Fruit fly (Drosophila melanogaster) whole organism, embryonic: ENCODE measurements around the gene CG4462.

ENCODE experiments used
- Adf1 ChIP-seq: fragments of 200-800 bp; sonication (Bioruptor generic); IDR thresholded peaks from 2 replicates; pipeline ENCODE4 v1.3.6; 2022; ENCODE audit warnings: missing biosample characterization, missing genetic modification characterization
- B-H2 ChIP-seq: fragments of 200-800 bp; sonication (Bioruptor generic); optimal IDR thresholded peaks from 2 replicates; lab custom pipeline; 2018; ENCODE audit warnings: missing biosample characterization, mild to moderate bottlenecking, missing genetic modification characterization
- Blimp-1 ChIP-seq: fragments of 200-800 bp; sonication (Bioruptor generic); optimal IDR thresholded peaks from 3 replicates; lab custom pipeline; 2018; ENCODE audit warnings: missing biosample characterization, missing genetic modification characterization, mild to moderate bottlenecking, moderate library complexity, missing genetic modification reagents
- CG10209 ChIP-seq: fragments of 200-800 bp; sonication (Bioruptor generic); optimal IDR thresholded peaks from 3 replicates; lab custom pipeline; 2017; ENCODE audit warnings: missing biosample characterization, mild to moderate bottlenecking, missing genetic modification characterization, missing genetic modification reagents
- CG10267 ChIP-seq: fragments of 200-800 bp; sonication (Bioruptor generic); optimal IDR thresholded peaks from 2 replicates; lab custom pipeline; 2018; ENCODE audit warnings: missing biosample characterization, mild to moderate bottlenecking, missing genetic modification characterization, moderate library complexity
- CG10979 ChIP-seq: fragments of 200-800 bp; sonication (Bioruptor generic); optimal IDR thresholded peaks from 2 replicates; lab custom pipeline; 2018; ENCODE audit warnings: missing biosample characterization, mild to moderate bottlenecking, missing genetic modification characterization, moderate library complexity
- CG11085 ChIP-seq: fragments of 200-800 bp; sonication (Bioruptor generic); IDR thresholded peaks from 2 replicates; pipeline ENCODE4 v1.3.6; 2022; ENCODE audit warnings: missing biosample characterization, missing genetic modification characterization
- CG11398 ChIP-seq: fragments of 200-800 bp; sonication (Bioruptor generic); optimal IDR thresholded peaks from 2 replicates; lab custom pipeline; 2016; ENCODE audit warnings: missing biosample characterization, missing genetic modification characterization
- CG11456 ChIP-seq: fragments of 200-800 bp; sonication (Bioruptor generic); IDR thresholded peaks from 3 replicates; pipeline ENCODE4 v1.3.6; 2022; ENCODE audit warnings: missing biosample characterization, missing genetic modification characterization
- CG13287 ChIP-seq: fragments of 200-800 bp; sonication (Bioruptor generic); IDR thresholded peaks from 2 replicates; pipeline ENCODE4 v1.3.6; 2022; ENCODE audit warnings: missing biosample characterization, missing genetic modification characterization; ENCODE audit not compliant: partially characterized antibody
- CG15269 ChIP-seq: fragments of 200-800 bp; sonication (Bioruptor generic); optimal IDR thresholded peaks from 2 replicates; lab custom pipeline; 2018; ENCODE audit warnings: missing biosample characterization, mild to moderate bottlenecking, missing genetic modification characterization, moderate library complexity
- CG15514 ChIP-seq: fragments of 200-800 bp; sonication (Bioruptor generic); optimal IDR thresholded peaks from 3 replicates; lab custom pipeline; 2017; ENCODE audit warnings: missing biosample characterization, missing genetic modification characterization, mild to moderate bottlenecking, moderate library complexity, missing genetic modification reagents
- CG2712 ChIP-seq: fragments of 200-800 bp; optimal IDR thresholded peaks from 3 replicates; lab custom pipeline; 2019; ENCODE audit warnings: missing biosample characterization, mild to moderate bottlenecking, missing genetic modification characterization, moderate library complexity
- CG31224 ChIP-seq: fragments of 200-800 bp; sonication (Bioruptor generic); IDR thresholded peaks from 2 replicates; pipeline ENCODE4 v1.3.6; 2022; ENCODE audit warnings: missing biosample characterization, missing genetic modification characterization
- CG31365 ChIP-seq: fragments of 200-800 bp; sonication (Bioruptor generic); optimal IDR thresholded peaks from 2 replicates; lab custom pipeline; 2018; ENCODE audit warnings: missing biosample characterization, mild to moderate bottlenecking, missing genetic modification characterization
- CG31441 ChIP-seq: fragments of 200-800 bp; sonication (Bioruptor generic); IDR thresholded peaks from 2 replicates; pipeline ENCODE4 v1.3.6; 2022; ENCODE audit warnings: missing biosample characterization, missing genetic modification characterization
- CG32532 ChIP-seq: fragments of 200-800 bp; sonication (Bioruptor generic); IDR thresholded peaks from 2 replicates; pipeline ENCODE4 v1.3.6; 2022; ENCODE audit warnings: missing biosample characterization, missing genetic modification characterization
- CG34376 ChIP-seq: fragments of 200-800 bp; sonication (Bioruptor generic); optimal IDR thresholded peaks from 2 replicates; lab custom pipeline; 2018; ENCODE audit warnings: missing biosample characterization, mild to moderate bottlenecking, missing genetic modification characterization
- CG7372 ChIP-seq: fragments of 200-800 bp; sonication (Bioruptor generic); IDR thresholded peaks from 2 replicates; pipeline ENCODE4 v1.3.6; 2022; ENCODE audit warnings: missing biosample characterization, missing genetic modification characterization
- CG8089 ChIP-seq: fragments of 200-800 bp; sonication (Bioruptor generic); optimal IDR thresholded peaks from 3 replicates; lab custom pipeline; 2016; ENCODE audit warnings: missing biosample characterization, missing genetic modification characterization
- CG8290 ChIP-seq, 3 experiments: fragments of 200-800 bp; sonication (Bioruptor generic); optimal IDR thresholded peaks; 2 replicates each; lab custom pipeline; 2016 to 2019; ENCODE audit warnings: missing biosample characterization in 3 of 3, missing genetic modification characterization in 3 of 3, mild to moderate bottlenecking in 2 of 3, moderate library complexity in 1 of 3
- CG8359 ChIP-seq: fragments of 200-800 bp; sonication (Bioruptor generic); optimal IDR thresholded peaks from 2 replicates; lab custom pipeline; 2017; ENCODE audit warnings: missing biosample characterization, mild to moderate bottlenecking, missing genetic modification characterization, borderline replicate concordance
- CG8765 ChIP-seq: fragments of 200-800 bp; sonication (Bioruptor generic); IDR thresholded peaks from 2 replicates; pipeline ENCODE4 v1.3.6; 2022; ENCODE audit warnings: missing biosample characterization, missing genetic modification characterization
- CoRest ChIP-seq: fragments of 200-800 bp; sonication (Bioruptor generic); optimal IDR thresholded peaks from 3 replicates; lab custom pipeline; 2018; ENCODE audit warnings: missing biosample characterization, mild to moderate bottlenecking, missing genetic modification characterization, moderate library complexity
- D19B ChIP-seq: fragments of 200-800 bp; sonication (Bioruptor generic); optimal IDR thresholded peaks from 2 replicates; lab custom pipeline; 2017; ENCODE audit warnings: missing biosample characterization, mild to moderate bottlenecking, missing genetic modification characterization
- Dbx ChIP-seq: fragments of 200-800 bp; sonication (Bioruptor generic); IDR thresholded peaks from 3 replicates; pipeline ENCODE4 v1.3.6; 2022; ENCODE audit warnings: missing biosample characterization, missing genetic modification characterization
- Fer1 ChIP-seq: fragments of 200-800 bp; sonication (Bioruptor generic); optimal IDR thresholded peaks from 2 replicates; lab custom pipeline; 2017; ENCODE audit warnings: missing biosample characterization, mild to moderate bottlenecking, missing genetic modification characterization
- HHEX ChIP-seq: fragments of 200-800 bp; sonication (Bioruptor generic); optimal IDR thresholded peaks from 3 replicates; lab custom pipeline; 2017; ENCODE audit warnings: missing biosample characterization, mild to moderate bottlenecking, missing genetic modification characterization, missing genetic modification reagents
- Hr78 ChIP-seq, 2 experiments: fragments of 200-800 bp in 1 of 2; fragments of >200 bp in 1 of 2; sonication (Bioruptor generic) in 1 of 2; optimal IDR thresholded peaks; 2 replicates each; lab custom pipeline; 2017 to 2019; ENCODE audit warnings: missing biosample characterization in 2 of 2, missing genetic modification characterization in 2 of 2, mild to moderate bottlenecking in 1 of 2, moderate library complexity in 1 of 2
- NFAT ChIP-seq: fragments of 200-800 bp; sonication (Bioruptor generic); IDR thresholded peaks from 2 replicates; pipeline ENCODE4 v1.3.6; 2022; ENCODE audit warnings: missing biosample characterization, missing genetic modification characterization
- Sox102F ChIP-seq: fragments of 200-800 bp; sonication (Bioruptor generic); optimal IDR thresholded peaks from 2 replicates; lab custom pipeline; 2018; ENCODE audit warnings: missing biosample characterization, mild to moderate bottlenecking, missing genetic modification characterization, moderate library complexity
- Sry-β ChIP-seq: fragments of 200-800 bp; sonication (Bioruptor generic); optimal IDR thresholded peaks from 2 replicates; lab custom pipeline; 2018; ENCODE audit warnings: missing biosample characterization, mild to moderate bottlenecking, missing genetic modification characterization, moderate library complexity
- Taf1 ChIP-seq: fragments of 200-800 bp; sonication (Bioruptor generic); IDR thresholded peaks from 2 replicates; pipeline ENCODE4 v1.3.6; 2022; ENCODE audit warnings: missing biosample characterization, missing genetic modification characterization
- ase ChIP-seq: fragments of 200-800 bp; sonication (Bioruptor generic); IDR thresholded peaks from 3 replicates; pipeline ENCODE4 v1.3.6; 2022; ENCODE audit warnings: missing biosample characterization, missing genetic modification characterization
- dpn ChIP-seq, 2 experiments: fragments of 200-800 bp; sonication (Bioruptor generic); optimal IDR thresholded peaks; 3 replicates each; lab custom pipeline; 2016; ENCODE audit warnings: missing biosample characterization in 2 of 2, missing genetic modification characterization in 2 of 2
- emc ChIP-seq: fragments of 200-800 bp; sonication (Bioruptor generic); optimal IDR thresholded peaks from 2 replicates; lab custom pipeline; 2016; ENCODE audit warnings: missing biosample characterization, missing genetic modification characterization
- gce ChIP-seq: fragments of 200-800 bp; sonication (Bioruptor generic); IDR thresholded peaks from 3 replicates; pipeline ENCODE4 v1.3.6; 2022; ENCODE audit warnings: missing biosample characterization, missing genetic modification characterization
- grau ChIP-seq: fragments of 200-800 bp; optimal IDR thresholded peaks from 3 replicates; lab custom pipeline; 2019; ENCODE audit warnings: missing biosample characterization, mild to moderate bottlenecking, missing genetic modification characterization, moderate library complexity
- hbn ChIP-seq: fragments of 200-800 bp; sonication (Bioruptor generic); IDR thresholded peaks from 2 replicates; pipeline ENCODE4 v1.3.6; 2022; ENCODE audit warnings: missing biosample characterization, missing genetic modification characterization; ENCODE audit not compliant: partially characterized antibody
- ind ChIP-seq: fragments of 200-800 bp; sonication (Bioruptor generic); optimal IDR thresholded peaks from 3 replicates; lab custom pipeline; 2016; ENCODE audit warnings: missing biosample characterization, missing genetic modification characterization
- maf-S ChIP-seq: fragments of 200-800 bp; sonication (Bioruptor generic); optimal IDR thresholded peaks from 2 replicates; lab custom pipeline; 2016; ENCODE audit warnings: missing biosample characterization, missing genetic modification characterization
- scrt ChIP-seq: fragments of 200-800 bp; sonication (Bioruptor generic); optimal IDR thresholded peaks from 2 replicates; lab custom pipeline; 2018; ENCODE audit warnings: missing biosample characterization, mild to moderate bottlenecking, missing genetic modification characterization, moderate library complexity
- sens ChIP-seq: fragments of 200-800 bp; sonication (Bioruptor generic); peaks from one replicate; lab custom pipeline; 2016; ENCODE audit warnings: missing biosample characterization, missing genetic modification characterization
- sna ChIP-seq: fragments of 200-800 bp; sonication (Bioruptor generic); IDR thresholded peaks from 2 replicates; pipeline ENCODE4 v1.3.6; 2022; ENCODE audit warnings: missing biosample characterization, missing genetic modification characterization; ENCODE audit not compliant: partially characterized antibody
- sr ChIP-seq: fragments of 200-800 bp; sonication (Bioruptor generic); IDR thresholded peaks from 3 replicates; pipeline ENCODE4 v1.3.6; 2022; ENCODE audit warnings: missing biosample characterization, missing genetic modification characterization
- sug ChIP-seq: fragments of 200-800 bp; optimal IDR thresholded peaks from 2 replicates; lab custom pipeline; 2019; ENCODE audit warnings: missing biosample characterization, mild to moderate bottlenecking, missing genetic modification characterization, moderate library complexity
- tgo ChIP-seq: fragments of 200-800 bp; sonication (Bioruptor generic); IDR thresholded peaks from 3 replicates; pipeline ENCODE4 v1.3.6; 2022; ENCODE audit warnings: missing biosample characterization, missing genetic modification characterization

Gene CG4462

dm6 chr3R:19904865-19905373 is 20.3 kb downstream of the CG4462 start, which contains the start of the genes Surf6 and RhoGAP92B (continued):
- TF ChIP-seq maf-S (GFP tag; lab: Kevin White, UChicago) (peak; percentile 19), gce (GFP tag; lab: Robert Waterston, UW) (no peak), CG15269 (tag; lab: Kevin White, UChicago) (peak; percentile 45), Fer1 (GFP tag; lab: Kevin White, UChicago) (peak; percentile 79), CG34376 (GFP tag; lab: Kevin White, UChicago) (peak; percentile 82), grau (tag; lab: Kevin White, UChicago) (peak; percentile 64), emc (no peak), CG10209 (GFP tag; lab: Kevin White, UChicago) (peak; percentile 60), ind (peak; percentile 54), D19B (GFP tag; lab: Kevin White, UChicago) (peak; percentile 2), hbn (0 out of 2 replicates have a peak, but pooled peaks have one; percentile 18), Hr78 (GFP tag; optimal IDR thresholded peaks at IDR 0.05; lab: Kevin White, UChicago) (peak in 1 of 2 experiments; percentile 98), CG32532 (GFP tag; lab: Robert Waterston, UW) (peak; percentile 71), CG11085 (GFP tag; lab: Robert Waterston, UW) (no peak), Sry-β (GFP tag; lab: Kevin White, UChicago) (peak; percentile 0), Blimp-1 (GFP tag; lab: Kevin White, UChicago) (peak; percentile 46), CG8359 (GFP tag; lab: Kevin White, UChicago) (peak; percentile 4), ase (no peak), dpn (GFP tag; optimal IDR thresholded peaks at IDR 0.05; lab: Kevin White, UChicago) (peak; percentile 58 to 68), CG8765 (GFP tag; lab: Robert Waterston, UW) (no peak), CG8089 (GFP tag; lab: Kevin White, UChicago) (peak; percentile 49), NFAT (GFP tag; lab: Robert Waterston, UW) (peak; percentile 31; the same call in 1 of the 2 replicates), tgo (GFP tag; lab: Robert Waterston, UW) (0 out of 3 replicates have a peak, but pooled peaks have one; percentile 13), Adf1 (peak; percentile 52), CG11398 (GFP tag; lab: Kevin White, UChicago) (peak; percentile 32), HHEX (peak; percentile 58), sug (tag; lab: Kevin White, UChicago) (peak; percentile 69), CG10979 (tag; lab: Kevin White, UChicago) (peak; percentile 53)
- TF ChIP-seq, all 482 proteins: peak for 325

DNA sequence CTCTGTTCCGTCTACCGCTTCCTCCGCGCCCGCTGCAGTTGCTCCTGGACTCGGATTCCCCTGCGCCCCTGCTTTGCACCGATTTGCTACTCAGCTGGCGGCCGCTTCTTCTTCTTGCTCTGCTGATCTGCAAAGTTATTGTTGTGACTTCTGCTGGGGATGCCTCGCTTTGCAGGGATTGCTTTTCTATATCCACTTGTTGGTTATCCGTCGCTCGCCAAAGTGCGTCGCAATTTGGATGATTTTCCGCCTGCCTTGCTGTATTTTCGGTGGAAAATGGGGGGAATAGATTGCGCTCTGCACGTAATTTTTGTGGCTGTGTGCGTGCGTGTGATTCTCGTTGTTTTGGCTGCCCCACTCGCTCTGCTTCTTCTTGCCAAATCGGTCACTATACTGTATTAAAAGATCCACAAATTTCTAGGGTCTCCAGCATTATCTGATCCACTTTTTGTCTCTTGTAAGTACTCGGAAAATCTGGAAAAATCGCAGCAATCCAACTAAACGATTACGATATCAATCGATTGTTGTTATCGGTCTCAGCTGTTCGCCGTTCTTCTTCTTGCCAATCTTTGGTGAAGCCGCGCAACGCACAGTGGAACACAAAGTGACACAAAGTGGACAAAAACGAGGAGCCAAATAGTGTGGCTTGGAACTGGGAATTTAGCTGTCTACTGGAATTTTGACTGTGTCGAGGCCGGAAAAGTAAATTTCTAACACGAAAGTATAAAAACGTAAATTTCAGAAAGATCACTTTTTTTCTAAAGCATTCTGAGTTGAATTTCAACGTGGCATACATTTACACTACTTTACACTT is 22.0 kb downstream of the CG4462 start, which contains the start of gene ClpX:
Gene ClpX (minus strand): TSS at position 764 of the 814 bp plus-strand sequence.
- no peak for TF ChIP-seq Dbx (GFP tag; lab: Robert Waterston, UW)
- no peak for TF ChIP-seq CG11456 (GFP tag; lab: Robert Waterston, UW)
- peak; percentile 7 for TF ChIP-seq CG31365
- TF ChIP-seq grau (tag; lab: Kevin White, UChicago) = peak; percentile 16
- TF ChIP-seq Sox102F (GFP tag; lab: Kevin White, UChicago) = no peak
- peak; percentile 80 for TF ChIP-seq sna (GFP tag; lab: Robert Waterston, UW)
- peak; percentile 80 for TF ChIP-seq CG13287 (GFP tag; lab: Robert Waterston, UW)
- TF ChIP-seq CG7372 (GFP tag; lab: Robert Waterston, UW) = no peak
- TF ChIP-seq CG2712 = peak; percentile 5
- peak; percentile 63 for TF ChIP-seq B-H2 (GFP tag; lab: Kevin White, UChicago)
- TF ChIP-seq Taf1 (GFP tag; lab: Robert Waterston, UW) = no peak
- peak; percentile 63 for TF ChIP-seq CG15514
- peak; percentile 80 for TF ChIP-seq sens
- TF ChIP-seq CG31441 = no peak
- no peak for TF ChIP-seq CG31224
- no peak for TF ChIP-seq sr (GFP tag; lab: Robert Waterston, UW)
- TF ChIP-seq CG10267 = peak; percentile 12
- TF ChIP-seq scrt (GFP tag; lab: Kevin White, UChicago) = no peak
- no peak for TF ChIP-seq CG8290 (GFP tag; optimal IDR thresholded peaks at IDR 0.05; lab: Kevin White, UChicago)
- TF ChIP-seq CG8290 (tag; optimal IDR thresholded peaks at IDR 0.05; lab: Kevin White, UChicago) = peak in 1 of 2 experiments; percentile 50
- TF ChIP-seq CoRest (tag; lab: Kevin White, UChicago) = peak; percentile 16
